Fruit fly (Drosophila melanogaster) whole organism, prepupa: ENCODE data around the gene CG10222.

ENCODE experiments used
- Blimp-1 ChIP-seq: fragments of 200-800 bp; sonication (Bioruptor generic); optimal IDR thresholded peaks from 3 replicates; lab custom pipeline; 2017; ENCODE audit warnings: missing biosample characterization, missing genetic modification characterization, mild to moderate bottlenecking, moderate library complexity, missing genetic modification reagents
- CG10631 ChIP-seq: fragments of 200-800 bp; sonication (Bioruptor generic); optimal IDR thresholded peaks from 2 replicates; lab custom pipeline; 2016; ENCODE audit warnings: missing biosample characterization, missing genetic modification characterization
- CG10669 ChIP-seq: fragments of 200-800 bp; sonication (Bioruptor generic); optimal IDR thresholded peaks from 3 replicates; lab custom pipeline; 2018; ENCODE audit warnings: missing biosample characterization, mild to moderate bottlenecking, missing genetic modification characterization, moderate library complexity
- CG11294 ChIP-seq: fragments of 200-800 bp; sonication (Bioruptor generic); IDR thresholded peaks from 2 replicates; pipeline ENCODE4 v1.3.6; 2022; ENCODE audit warnings: missing biosample characterization, missing genetic modification characterization
- CG11762 ChIP-seq: fragments of 200-800 bp; sonication (Bioruptor generic); optimal IDR thresholded peaks from 3 replicates; lab custom pipeline; 2016; ENCODE audit warnings: missing biosample characterization, missing genetic modification characterization; ENCODE audit not compliant: insufficient read depth
- CG1621 ChIP-seq: fragments of 200-800 bp; sonication (Bioruptor generic); optimal IDR thresholded peaks from 3 replicates; lab custom pipeline; 2018; ENCODE audit warnings: missing biosample characterization, mild to moderate bottlenecking, missing genetic modification characterization
- CG3032 ChIP-seq: fragments of 200-800 bp; optimal IDR thresholded peaks from 2 replicates; lab custom pipeline; 2019; ENCODE audit warnings: missing biosample characterization, mild to moderate bottlenecking, missing genetic modification characterization, moderate library complexity
- CG31627 ChIP-seq: fragments of 200-800 bp; sonication (Bioruptor generic); optimal IDR thresholded peaks from 3 replicates; lab custom pipeline; 2016; ENCODE audit warnings: missing biosample characterization, missing genetic modification characterization
- CG32006 ChIP-seq: fragments of 200-800 bp; sonication (Bioruptor generic); optimal IDR thresholded peaks from 3 replicates; lab custom pipeline; 2017; ENCODE audit warnings: missing biosample characterization, mild to moderate bottlenecking, missing genetic modification characterization
- CG34406 ChIP-seq: fragments of 200-800 bp; sonication (Bioruptor generic); optimal IDR thresholded peaks from 3 replicates; lab custom pipeline; 2016; ENCODE audit warnings: missing biosample characterization, missing genetic modification characterization
- CG3919 ChIP-seq: fragments of 200-800 bp; sonication (Bioruptor generic); optimal IDR thresholded peaks from 3 replicates; lab custom pipeline; 2016; ENCODE audit warnings: missing biosample characterization, missing genetic modification characterization
- CG6792 ChIP-seq: fragments of 200-800 bp; sonication (Bioruptor generic); optimal IDR thresholded peaks from 3 replicates; lab custom pipeline; 2016; ENCODE audit warnings: missing biosample characterization, missing genetic modification characterization
- CG6808 ChIP-seq: fragments of 200-800 bp; sonication (Bioruptor generic); optimal IDR thresholded peaks from 3 replicates; lab custom pipeline; 2017; ENCODE audit warnings: missing biosample characterization, missing genetic modification characterization, mild to moderate bottlenecking, moderate library complexity, missing genetic modification reagents
- CG6854 ChIP-seq: fragments of 200-800 bp; sonication (Bioruptor generic); optimal IDR thresholded peaks from 2 replicates; lab custom pipeline; 2017; ENCODE audit warnings: missing biosample characterization, mild to moderate bottlenecking, missing genetic modification characterization
- CG7368 ChIP-seq: fragments of 200-800 bp; sonication (Bioruptor generic); optimal IDR thresholded peaks from 3 replicates; lab custom pipeline; 2016; ENCODE audit warnings: missing biosample characterization, missing genetic modification characterization
- CG8119 ChIP-seq: fragments of 200-800 bp; sonication (Bioruptor generic); IDR thresholded peaks from 3 replicates; pipeline ENCODE4 v1.3.6; 2022; ENCODE audit warnings: missing biosample characterization, missing genetic modification characterization
- CG9139 ChIP-seq: fragments of 200-800 bp; sonication (Bioruptor generic); optimal IDR thresholded peaks from 3 replicates; lab custom pipeline; 2017; ENCODE audit warnings: missing biosample characterization, mild to moderate bottlenecking, missing genetic modification characterization
- Eip75B ChIP-seq: fragments of 200-800 bp; sonication (Bioruptor generic); optimal IDR thresholded peaks from 3 replicates; lab custom pipeline; 2016; ENCODE audit warnings: missing biosample characterization, missing genetic modification characterization
- Eip78C ChIP-seq: fragments of 200-800 bp; sonication (Bioruptor generic); peaks from one replicate; lab custom pipeline; 2016; ENCODE audit warnings: missing biosample characterization, missing genetic modification characterization
- Ets21C ChIP-seq: fragments of 200-800 bp; sonication (Bioruptor generic); optimal IDR thresholded peaks from 3 replicates; lab custom pipeline; 2016; ENCODE audit warnings: missing biosample characterization, missing genetic modification characterization
- Ets96B ChIP-seq: fragments of 200-800 bp; optimal IDR thresholded peaks from 2 replicates; lab custom pipeline; 2019; ENCODE audit warnings: missing biosample characterization, mild to moderate bottlenecking, missing genetic modification characterization, moderate library complexity
- Hr39 ChIP-seq: fragments of 200-800 bp; sonication (Bioruptor generic); optimal IDR thresholded peaks from 2 replicates; lab custom pipeline; 2016; ENCODE audit warnings: missing biosample characterization, missing genetic modification characterization
- Hr4 ChIP-seq: fragments of 200-800 bp; sonication (Bioruptor generic); optimal IDR thresholded peaks from 3 replicates; lab custom pipeline; 2016; ENCODE audit warnings: missing biosample characterization, missing genetic modification characterization
- Lpt ChIP-seq: fragments of 200-800 bp; sonication (Bioruptor generic); optimal IDR thresholded peaks from 3 replicates; lab custom pipeline; 2016; ENCODE audit warnings: missing biosample characterization, missing genetic modification characterization
- Met ChIP-seq: fragments of 200-800 bp; sonication (Bioruptor generic); optimal IDR thresholded peaks from 3 replicates; lab custom pipeline; 2016; ENCODE audit warnings: missing biosample characterization, missing genetic modification characterization
- Sox14 ChIP-seq: fragments of 200-800 bp; sonication (Bioruptor generic); optimal IDR thresholded peaks from 3 replicates; lab custom pipeline; 2016; ENCODE audit warnings: missing biosample characterization, missing genetic modification characterization
- achi ChIP-seq: fragments of 200-800 bp; sonication (Bioruptor generic); optimal IDR thresholded peaks from 3 replicates; lab custom pipeline; 2016; ENCODE audit warnings: missing biosample characterization, missing genetic modification characterization
- acj6 ChIP-seq: fragments of 200-800 bp; sonication (Bioruptor generic); optimal IDR thresholded peaks from 3 replicates; lab custom pipeline; 2016; ENCODE audit warnings: missing biosample characterization, missing genetic modification characterization
- cyc ChIP-seq: fragments of 200-800 bp; sonication (Bioruptor generic); optimal IDR thresholded peaks from 3 replicates; lab custom pipeline; 2016; ENCODE audit warnings: missing biosample characterization, missing genetic modification characterization
- eg ChIP-seq: fragments of 200-800 bp; sonication (Bioruptor generic); IDR thresholded peaks from 3 replicates; pipeline ENCODE4 v1.3.6; 2022; ENCODE audit warnings: missing biosample characterization, missing genetic modification characterization
- fd59A ChIP-seq: fragments of 200-800 bp; sonication (Bioruptor generic); optimal IDR thresholded peaks from 2 replicates; lab custom pipeline; 2017; ENCODE audit warnings: missing biosample characterization, mild to moderate bottlenecking, missing genetic modification characterization, missing genetic modification reagents
- fd85E ChIP-seq: fragments of 200-800 bp; sonication (Bioruptor generic); optimal IDR thresholded peaks from 3 replicates; lab custom pipeline; 2016; ENCODE audit warnings: missing biosample characterization, missing genetic modification characterization
- fkh ChIP-seq: fragments of 200-800 bp; sonication (Bioruptor generic); optimal IDR thresholded peaks from 3 replicates; lab custom pipeline; 2017; ENCODE audit warnings: missing biosample characterization, mild to moderate bottlenecking, missing genetic modification characterization, moderate library complexity
- lz ChIP-seq: fragments of 200-800 bp; sonication (Bioruptor generic); optimal IDR thresholded peaks from 3 replicates; lab custom pipeline; 2016; ENCODE audit warnings: missing biosample characterization, missing genetic modification characterization
- pdm3 ChIP-seq: fragments of 200-800 bp; sonication (Bioruptor generic); optimal IDR thresholded peaks from 3 replicates; lab custom pipeline; 2016; ENCODE audit warnings: missing biosample characterization, missing genetic modification characterization
- spab ChIP-seq: fragments of 200-800 bp; sonication (Bioruptor generic); optimal IDR thresholded peaks from 2 replicates; lab custom pipeline; 2017; ENCODE audit warnings: missing biosample characterization, mild to moderate bottlenecking, missing genetic modification characterization, missing genetic modification reagents
- svp ChIP-seq: fragments of 200-800 bp; sonication (Bioruptor generic); peaks from one replicate; lab custom pipeline; 2016; ENCODE audit warnings: missing biosample characterization, missing genetic modification characterization
- topi ChIP-seq: fragments of 200-800 bp; sonication (Bioruptor generic); optimal IDR thresholded peaks from 3 replicates; lab custom pipeline; 2016; ENCODE audit warnings: missing biosample characterization, missing genetic modification characterization
- vri ChIP-seq: fragments of 200-800 bp; sonication (Bioruptor generic); optimal IDR thresholded peaks from 3 replicates; lab custom pipeline; 2016; ENCODE audit warnings: missing biosample characterization, mild to moderate bottlenecking, missing genetic modification characterization

Gene CG10222

dm6 chr3L:13412200-13412885 lies at the start of gene CG10222, which contains the start of gene flr:
CG10222 (minus strand) TSS chr3L:13412453.
flr (plus strand) TSS chr3L:13412843.
- TF ChIP-seq cyc (GFP tag; lab: Kevin White, UChicago) (peak; percentile 29), CG11762 (GFP tag; lab: Kevin White, UChicago) (peak; percentile 16), CG8119 (GFP tag; lab: Robert Waterston, UW) (no peak), Hr4 (GFP tag; lab: Kevin White, UChicago) (no peak), svp (peak; percentile 41), CG6808 (no peak), CG6792 (GFP tag; lab: Kevin White, UChicago) (no peak), Blimp-1 (no peak), Sox14 (GFP tag; lab: Kevin White, UChicago) (peak; percentile 36), Ets96B (tag; lab: Kevin White, UChicago) (no peak), CG3032 (tag; lab: Kevin White, UChicago) (no peak), Eip78C (no peak), CG11294 (no peak), Ets21C (GFP tag; lab: Kevin White, UChicago) (no peak), CG10631 (GFP tag; lab: Kevin White, UChicago) (no peak), CG1621 (tag; lab: Kevin White, UChicago) (no peak), Lpt (GFP tag; lab: Kevin White, UChicago) (peak; percentile 26), CG9139 (GFP tag; lab: Kevin White, UChicago) (no peak), fkh (no peak), CG10669 (no peak), fd85E (GFP tag; lab: Kevin White, UChicago) (no peak), eg (GFP tag; lab: Robert Waterston, UW) (0 out of 3 replicates have a peak, but pooled peaks have one; percentile 15), achi (GFP tag; lab: Kevin White, UChicago) (no peak), vri (no peak), Met (GFP tag; lab: Kevin White, UChicago) (peak; percentile 24), CG34406 (GFP tag; lab: Kevin White, UChicago) (peak; percentile 24), fd59A (GFP tag; lab: Kevin White, UChicago) (no peak), CG3919 (peak; percentile 24), CG7368 (peak; percentile 3), spab (GFP tag; lab: Kevin White, UChicago) (no peak), Hr39 (peak; percentile 7), topi (no peak), lz (GFP tag; lab: Kevin White, UChicago) (peak; percentile 22)

dm6 chr3L:13457133-13457532 lies 44.9 kb upstream of the CG10222 start, which contains the start of gene CG10116:
CG10116 (minus strand) TSS chr3L:13457238.
- no peak for TF ChIP-seq CG31627 (GFP tag; lab: Kevin White, UChicago)
- no peak for TF ChIP-seq CG6854 (GFP tag; lab: Kevin White, UChicago)
- TF ChIP-seq Eip75B (GFP tag; lab: Kevin White, UChicago), result no peak
- TF ChIP-seq acj6 (GFP tag; lab: Kevin White, UChicago), result no peak
- no peak for TF ChIP-seq fd59A (GFP tag; lab: Kevin White, UChicago)
- no peak for TF ChIP-seq Ets96B (tag; lab: Kevin White, UChicago)
- no peak for TF ChIP-seq fd85E (GFP tag; lab: Kevin White, UChicago)
- TF ChIP-seq CG32006 (GFP tag; lab: Kevin White, UChicago), result no peak
- no peak for TF ChIP-seq CG10631 (GFP tag; lab: Kevin White, UChicago)
- TF ChIP-seq eg (GFP tag; lab: Robert Waterston, UW), result no peak
- no peak for TF ChIP-seq pdm3 (GFP tag; lab: Kevin White, UChicago)
- TF ChIP-seq svp, result no peak
- TF ChIP-seq CG3919, result no peak
